Fruit fly (Drosophila melanogaster) whole organism, embryonic: Measurements from ENCODE around the gene Cdk7.

ENCODE experiments used
- Atf3 ChIP-seq: fragments of 200-800 bp; sonication (Bioruptor generic); optimal IDR thresholded peaks from 3 replicates; lab custom pipeline; 2016; ENCODE audit warnings: missing biosample characterization, missing genetic modification characterization
- CG12769 ChIP-seq: fragments of 200-800 bp; sonication (Bioruptor generic); optimal IDR thresholded peaks from 2 replicates; lab custom pipeline; 2019; ENCODE audit warnings: missing biosample characterization, mild to moderate bottlenecking, missing genetic modification characterization, moderate library complexity
- CG14441 ChIP-seq: fragments of 200-800 bp; sonication (Bioruptor generic); IDR thresholded peaks from 2 replicates; pipeline ENCODE4 v1.3.6; 2022; ENCODE audit warnings: missing biosample characterization, missing genetic modification characterization
- CG15479 ChIP-seq: fragments of 200-800 bp; sonication (Bioruptor generic); optimal IDR thresholded peaks from 3 replicates; lab custom pipeline; 2019; ENCODE audit warnings: missing biosample characterization, mild to moderate bottlenecking, missing genetic modification characterization, moderate library complexity
- CG1603 ChIP-seq: fragments of 200-800 bp; sonication (Bioruptor generic); optimal IDR thresholded peaks from 2 replicates; lab custom pipeline; 2019; ENCODE audit warnings: missing biosample characterization, mild to moderate bottlenecking, missing genetic modification characterization, moderate library complexity
- CG17186 ChIP-seq: fragments of 200-800 bp; sonication (Bioruptor generic); optimal IDR thresholded peaks from 3 replicates; lab custom pipeline; 2017; ENCODE audit warnings: missing biosample characterization, missing genetic modification reagents, missing genetic modification characterization
- CG17568 ChIP-seq: fragments of 200-800 bp; sonication (Bioruptor generic); optimal IDR thresholded peaks from 2 replicates; lab custom pipeline; 2018; ENCODE audit warnings: missing biosample characterization, mild to moderate bottlenecking, missing genetic modification characterization, moderate library complexity
- CG18262 ChIP-seq: fragments of 200-800 bp; optimal IDR thresholded peaks from 3 replicates; lab custom pipeline; 2019; ENCODE audit warnings: missing biosample characterization, mild to moderate bottlenecking, missing genetic modification characterization, moderate library complexity
- CG18476 ChIP-seq: fragments of 200-800 bp; sonication (Bioruptor generic); optimal IDR thresholded peaks from 2 replicates; lab custom pipeline; 2016; ENCODE audit warnings: missing biosample characterization, mild to moderate bottlenecking, missing genetic modification characterization
- CG2120 ChIP-seq: fragments of 200-800 bp; sonication (Bioruptor generic); optimal IDR thresholded peaks from 3 replicates; lab custom pipeline; 2016; ENCODE audit warnings: missing biosample characterization, missing genetic modification characterization
- CG2678 ChIP-seq: fragments of 200-800 bp; sonication (Bioruptor generic); optimal IDR thresholded peaks from 3 replicates; lab custom pipeline; 2019; ENCODE audit warnings: missing biosample characterization, mild to moderate bottlenecking, missing genetic modification characterization, moderate library complexity
- CG2889 ChIP-seq: fragments of 200-800 bp; sonication (Bioruptor generic); IDR thresholded peaks from 3 replicates; pipeline ENCODE4 v1.3.6; 2022; ENCODE audit warnings: missing biosample characterization, missing genetic modification characterization
- CG30020 ChIP-seq: fragments of 200-800 bp; optimal IDR thresholded peaks from 2 replicates; lab custom pipeline; 2019; ENCODE audit warnings: missing biosample characterization, mild to moderate bottlenecking, missing genetic modification characterization, moderate library complexity
- CG30431 ChIP-seq: fragments of 200-800 bp; sonication (Bioruptor generic); optimal IDR thresholded peaks from 2 replicates; lab custom pipeline; 2017; ENCODE audit warnings: missing biosample characterization, missing genetic modification characterization
- CG34224 ChIP-seq: fragments of 200-800 bp; sonication (Bioruptor generic); IDR thresholded peaks from 3 replicates; pipeline ENCODE4 v1.3.6; 2022; ENCODE audit warnings: missing biosample characterization, missing genetic modification characterization; ENCODE audit not compliant: partially characterized antibody
- CG4328 ChIP-seq: fragments of 200-800 bp; sonication (Bioruptor generic); optimal IDR thresholded peaks from 3 replicates; lab custom pipeline; 2017; ENCODE audit warnings: missing biosample characterization, missing genetic modification reagents, missing genetic modification characterization
- CG4617 ChIP-seq: fragments of 200-800 bp; sonication (Bioruptor generic); optimal IDR thresholded peaks from 3 replicates; lab custom pipeline; 2016; ENCODE audit warnings: missing biosample characterization, missing genetic modification characterization, borderline replicate concordance
- CG6791 ChIP-seq: fragments of 200-800 bp; sonication (Bioruptor generic); IDR thresholded peaks from 3 replicates; pipeline ENCODE4 v1.3.6; 2022; ENCODE audit warnings: missing biosample characterization, missing genetic modification characterization; ENCODE audit not compliant: partially characterized antibody
- CG6813 ChIP-seq: fragments of 200-800 bp; sonication (Bioruptor generic); optimal IDR thresholded peaks from 2 replicates; lab custom pipeline; 2017; ENCODE audit warnings: missing biosample characterization, missing genetic modification characterization, mild to moderate bottlenecking, moderate library complexity, missing genetic modification reagents
- CG7963 ChIP-seq: fragments of 200-800 bp; sonication (Bioruptor generic); IDR thresholded peaks from 3 replicates; pipeline ENCODE4 v1.3.6; 2022; ENCODE audit warnings: missing biosample characterization, missing genetic modification characterization; ENCODE audit not compliant: partially characterized antibody
- CG7987 ChIP-seq: fragments of 200-800 bp; sonication (Bioruptor generic); optimal IDR thresholded peaks from 2 replicates; lab custom pipeline; 2018; ENCODE audit warnings: missing biosample characterization, mild to moderate bottlenecking, missing genetic modification characterization, moderate library complexity
- CG8944 ChIP-seq: fragments of 200-800 bp; sonication (Bioruptor generic); optimal IDR thresholded peaks from 3 replicates; lab custom pipeline; 2016; ENCODE audit warnings: missing biosample characterization, missing genetic modification characterization
- D19A ChIP-seq: fragments of 200-800 bp; optimal IDR thresholded peaks from 3 replicates; lab custom pipeline; 2019; ENCODE audit warnings: missing biosample characterization, mild to moderate bottlenecking, missing genetic modification characterization, moderate library complexity
- Doc3 ChIP-seq: fragments of 200-800 bp; sonication (Bioruptor generic); IDR thresholded peaks from 3 replicates; pipeline ENCODE4 v1.3.6; 2022; ENCODE audit warnings: missing biosample characterization, missing genetic modification characterization; ENCODE audit not compliant: partially characterized antibody
- Ets65A ChIP-seq: fragments of 200-800 bp; sonication (Bioruptor generic); peaks from one replicate; lab custom pipeline; 2016; ENCODE audit warnings: missing biosample characterization, missing genetic modification characterization
- H15 ChIP-seq: fragments of 200-800 bp; sonication (Bioruptor generic); IDR thresholded peaks from 3 replicates; pipeline ENCODE4 v1.3.6; 2022; ENCODE audit warnings: missing biosample characterization, missing genetic modification characterization
- Hand ChIP-seq: fragments of 200-800 bp; sonication (Bioruptor generic); optimal IDR thresholded peaks from 2 replicates; lab custom pipeline; 2017; ENCODE audit warnings: mild to moderate bottlenecking, missing biosample characterization, missing genetic modification reagents, missing genetic modification characterization
- Lhr ChIP-seq: fragments of 200-800 bp; sonication (Bioruptor generic); optimal IDR thresholded peaks from 3 replicates; lab custom pipeline; 2017; ENCODE audit warnings: mild to moderate bottlenecking, missing biosample characterization, missing genetic modification reagents, missing genetic modification characterization
- Ptx1 ChIP-seq: fragments of 200-800 bp; sonication (Bioruptor generic); IDR thresholded peaks from 2 replicates; pipeline ENCODE4 v1.3.6; 2022; ENCODE audit warnings: missing biosample characterization, missing genetic modification characterization
- Trl ChIP-seq, 3 experiments: fragments of >200 bp in 2 of 3; fragments of 200-800 bp in 1 of 3; sonication (Bioruptor generic) in 1 of 3; optimal IDR thresholded peaks; 2 replicates in 1 of 3; 3 replicates in 2 of 3; lab custom pipeline; 2016 to 2017; ENCODE audit warnings: missing biosample characterization in 1 of 3, missing genetic modification characterization in 1 of 3
- amos ChIP-seq: fragments of 200-800 bp; sonication (Bioruptor generic); IDR thresholded peaks from 2 replicates; pipeline ENCODE4 v1.3.6; 2022; ENCODE audit warnings: missing biosample characterization, missing genetic modification characterization; ENCODE audit not compliant: partially characterized antibody
- aop ChIP-seq: fragments of 200-800 bp; sonication (Bioruptor generic); IDR thresholded peaks from 2 replicates; pipeline ENCODE4 v1.3.6; 2022; ENCODE audit warnings: missing biosample characterization, missing genetic modification characterization
- az2 ChIP-seq: fragments of 200-800 bp; sonication (Bioruptor generic); optimal IDR thresholded peaks from 3 replicates; lab custom pipeline; 2016; ENCODE audit warnings: missing biosample characterization, missing genetic modification characterization
- bab2 ChIP-seq: fragments of 200-800 bp; sonication (Bioruptor generic); optimal IDR thresholded peaks from 2 replicates; lab custom pipeline; 2016; ENCODE audit warnings: missing biosample characterization, missing genetic modification characterization
- bowl ChIP-seq: fragments of 200-800 bp; sonication (Bioruptor generic); IDR thresholded peaks from 2 replicates; pipeline ENCODE4 v1.3.6; 2022; ENCODE audit warnings: missing biosample characterization, missing genetic modification characterization
- ci ChIP-seq: fragments of 200-800 bp; sonication (Bioruptor generic); IDR thresholded peaks from 3 replicates; pipeline ENCODE4 v1.3.6; 2022; ENCODE audit warnings: missing biosample characterization, missing genetic modification characterization
- ewg ChIP-seq: fragments of 200-800 bp; sonication (Bioruptor generic); optimal IDR thresholded peaks from 3 replicates; lab custom pipeline; 2017; ENCODE audit warnings: mild to moderate bottlenecking, missing biosample characterization, missing genetic modification reagents, missing genetic modification characterization
- eyg ChIP-seq: fragments of 200-800 bp; sonication (Bioruptor generic); optimal IDR thresholded peaks from 3 replicates; lab custom pipeline; 2016; ENCODE audit warnings: missing biosample characterization, missing genetic modification characterization
- fd96Cb ChIP-seq: fragments of 200-800 bp; sonication (Bioruptor generic); optimal IDR thresholded peaks from 2 replicates; lab custom pipeline; 2018; ENCODE audit warnings: missing biosample characterization, mild to moderate bottlenecking, missing genetic modification characterization, moderate library complexity
- ham ChIP-seq: fragments of 200-800 bp; sonication (Bioruptor generic); IDR thresholded peaks from 2 replicates; pipeline ENCODE4 v1.3.6; 2022; ENCODE audit warnings: missing biosample characterization, missing genetic modification characterization
- jumu ChIP-seq: fragments of 200-800 bp; sonication (Bioruptor generic); optimal IDR thresholded peaks from 3 replicates; lab custom pipeline; 2016; ENCODE audit warnings: missing biosample characterization, missing genetic modification characterization
- mam ChIP-seq: fragments of 200-800 bp; sonication (Bioruptor generic); optimal IDR thresholded peaks from 3 replicates; lab custom pipeline; 2016; ENCODE audit warnings: missing biosample characterization, missing genetic modification characterization
- nau ChIP-seq: fragments of 200-800 bp; sonication (Bioruptor generic); optimal IDR thresholded peaks from 3 replicates; lab custom pipeline; 2017; ENCODE audit warnings: missing biosample characterization, mild to moderate bottlenecking, missing genetic modification characterization, missing genetic modification reagents
- onecut ChIP-seq: fragments of 200-800 bp; sonication (Bioruptor generic); IDR thresholded peaks from 2 replicates; pipeline ENCODE4 v1.3.6; 2022; ENCODE audit warnings: missing biosample characterization, missing genetic modification characterization
- salm ChIP-seq: fragments of 200-800 bp; sonication (Bioruptor generic); optimal IDR thresholded peaks from 2 replicates; lab custom pipeline; 2018; ENCODE audit warnings: missing biosample characterization, mild to moderate bottlenecking, missing genetic modification characterization
- sd ChIP-seq: fragments of 200-800 bp; sonication (Bioruptor generic); optimal IDR thresholded peaks from 3 replicates; lab custom pipeline; 2018; ENCODE audit warnings: missing biosample characterization, mild to moderate bottlenecking, missing genetic modification characterization, moderate library complexity
- slou ChIP-seq: fragments of 200-800 bp; sonication (Bioruptor generic); optimal IDR thresholded peaks from 3 replicates; lab custom pipeline; 2016; ENCODE audit warnings: missing biosample characterization, missing genetic modification characterization
- trem ChIP-seq: fragments of 200-800 bp; optimal IDR thresholded peaks from 3 replicates; lab custom pipeline; 2019; ENCODE audit warnings: missing biosample characterization, mild to moderate bottlenecking, missing genetic modification characterization, moderate library complexity
- ttk ChIP-seq: fragments of 200-800 bp; sonication (Bioruptor generic); IDR thresholded peaks from 2 replicates; pipeline ENCODE4 v2.1.2; 2022; ENCODE audit warnings: missing biosample characterization, missing genetic modification characterization
- zfh2 ChIP-seq: fragments of 200-800 bp; sonication (Bioruptor generic); optimal IDR thresholded peaks from 2 replicates; lab custom pipeline; 2016; ENCODE audit warnings: missing biosample characterization, missing genetic modification characterization

The Cdk7 gene

dm6 chrX:5308963-5309362, at the start of gene Cdk7, which contains the start of gene snf (continued):
- TF ChIP-seq CG7987 (GFP tag; lab: Kevin White, UChicago), result no peak
- TF ChIP-seq ewg, result peak; percentile 24
- TF ChIP-seq CG7963, result peak; percentile 69; the same call in 2 of the 3 replicates
- TF ChIP-seq Trl (optimal IDR thresholded peaks at IDR 0.05; lab: Kevin White, UChicago), result no peak
- peak; percentile 41 for TF ChIP-seq Trl (GFP tag; optimal IDR thresholded peaks at IDR 0.05; lab: Kevin White, UChicago)
- no peak for TF ChIP-seq CG4328
- TF ChIP-seq Lhr, result peak; percentile 24
- TF ChIP-seq zfh2 (GFP tag; lab: Kevin White, UChicago), result peak; percentile 52
- peak; percentile 63 for TF ChIP-seq CG2120 (GFP tag; lab: Kevin White, UChicago)
- peak; percentile 34 for TF ChIP-seq az2
- TF ChIP-seq ttk (GFP tag; lab: Robert Waterston, UW), result no peak
- no peak for TF ChIP-seq onecut (GFP tag; lab: Robert Waterston, UW)
- TF ChIP-seq Hand (GFP tag; lab: Kevin White, UChicago), result no peak
- peak; percentile 89 for TF ChIP-seq Ets65A (GFP tag; lab: Kevin White, UChicago)
- no peak for TF ChIP-seq salm (tag; lab: Kevin White, UChicago)
- no peak for TF ChIP-seq bowl (GFP tag; lab: Robert Waterston, UW)
- no peak for TF ChIP-seq CG12769 (tag; lab: Kevin White, UChicago)
- TF ChIP-seq CG30431 (GFP tag; lab: Kevin White, UChicago), result no peak
- TF ChIP-seq H15, result no peak
- no peak for TF ChIP-seq D19A
- no peak for TF ChIP-seq ci (GFP tag; lab: Robert Waterston, UW)
- TF ChIP-seq CG18476, result no peak
- no peak for TF ChIP-seq CG18262
- peak; percentile 36; the same call in 1 of the 2 replicates for TF ChIP-seq Ptx1
- no peak for TF ChIP-seq CG6813
- TF ChIP-seq CG17186 (GFP tag; lab: Kevin White, UChicago), result peak; percentile 96
- no peak for TF ChIP-seq nau (GFP tag; lab: Kevin White, UChicago)
- peak; percentile 45 for TF ChIP-seq CG8944 (GFP tag; lab: Kevin White, UChicago)
- TF ChIP-seq CG1603 (tag; lab: Kevin White, UChicago), result peak; percentile 66
- no peak for TF ChIP-seq eyg (GFP tag; lab: Kevin White, UChicago)
- peak; percentile 88 for TF ChIP-seq CG34224 (GFP tag; lab: Robert Waterston, UW)
- peak; percentile 45 for TF ChIP-seq CG4617 (GFP tag; lab: Kevin White, UChicago)
- TF ChIP-seq Doc3, result peak; percentile 79
- no peak for TF ChIP-seq CG15479 (GFP tag; lab: Kevin White, UChicago)
- TF ChIP-seq slou (GFP tag; lab: Kevin White, UChicago), result no peak
- no peak for TF ChIP-seq sd (tag; lab: Kevin White, UChicago)
- TF ChIP-seq CG17568 (GFP tag; lab: Kevin White, UChicago), result no peak
- no peak for TF ChIP-seq ham (GFP tag; lab: Robert Waterston, UW)
- peak; percentile 57 for TF ChIP-seq CG30020 (tag; lab: Kevin White, UChicago)
- TF ChIP-seq CG2678 (tag; lab: Kevin White, UChicago), result no peak
- peak; percentile 56 for TF ChIP-seq jumu (GFP tag; lab: Kevin White, UChicago)
- TF ChIP-seq CG2889 (GFP tag; lab: Robert Waterston, UW), result no peak
- peak; percentile 78 for TF ChIP-seq amos (GFP tag; lab: Robert Waterston, UW)
- no peak for TF ChIP-seq fd96Cb (tag; lab: Kevin White, UChicago)
- TF ChIP-seq aop (GFP tag; lab: Robert Waterston, UW), result no peak
- peak; percentile 87 for TF ChIP-seq CG6791 (GFP tag; lab: Robert Waterston, UW)
- peak; percentile 74 for TF ChIP-seq trem
- TF ChIP-seq Atf3 (GFP tag; lab: Kevin White, UChicago), result no peak
- TF ChIP-seq CG14441, result 0 out of 2 replicates have a peak, but pooled peaks have one; percentile 10
- peak; percentile 70 for TF ChIP-seq mam (GFP tag; lab: Kevin White, UChicago)
- peak; percentile 57 for TF ChIP-seq bab2
